Fruit fly (Drosophila melanogaster) whole organism, embryonic: Measurements from ENCODE around the gene Vha100-2.
A peak's percentile ranks its signal among the peaks of the same experiment; 100 is the strongest.

Source experiments
- Atf-2 ChIP-seq: fragments of 200-800 bp; sonication (Bioruptor generic); optimal IDR thresholded peaks from 2 replicates; lab custom pipeline; 2016; ENCODE audit warnings: missing biosample characterization, missing genetic modification characterization
- CG10147 ChIP-seq: fragments of 200-800 bp; sonication (Bioruptor generic); optimal IDR thresholded peaks from 2 replicates; lab custom pipeline; 2019; ENCODE audit warnings: missing biosample characterization, mild to moderate bottlenecking, missing genetic modification characterization, moderate library complexity
- CG10321 ChIP-seq: fragments of 200-800 bp; sonication (Bioruptor generic); IDR thresholded peaks from 2 replicates; pipeline ENCODE4 v1.3.6; 2022; ENCODE audit warnings: missing biosample characterization, missing genetic modification characterization
- CG11093 ChIP-seq: fragments of 200-800 bp; sonication (Bioruptor generic); IDR thresholded peaks from 3 replicates; pipeline ENCODE4 v1.3.6; 2022; ENCODE audit warnings: missing biosample characterization, missing genetic modification characterization
- CG12104 ChIP-seq: fragments of 200-800 bp; sonication (Bioruptor generic); optimal IDR thresholded peaks from 3 replicates; lab custom pipeline; 2016; ENCODE audit warnings: missing biosample characterization, missing genetic modification characterization
- CG14441 ChIP-seq: fragments of 200-800 bp; sonication (Bioruptor generic); IDR thresholded peaks from 2 replicates; pipeline ENCODE4 v1.3.6; 2022; ENCODE audit warnings: missing biosample characterization, missing genetic modification characterization
- CG15269 ChIP-seq: fragments of 200-800 bp; sonication (Bioruptor generic); optimal IDR thresholded peaks from 2 replicates; lab custom pipeline; 2018; ENCODE audit warnings: missing biosample characterization, mild to moderate bottlenecking, missing genetic modification characterization, moderate library complexity
- CG1529 ChIP-seq: fragments of 200-800 bp; sonication (Bioruptor generic); optimal IDR thresholded peaks from 3 replicates; lab custom pipeline; 2018; ENCODE audit warnings: missing biosample characterization, missing genetic modification characterization
- CG17359 ChIP-seq: fragments of 200-800 bp; sonication (Bioruptor generic); optimal IDR thresholded peaks from 3 replicates; lab custom pipeline; 2018; ENCODE audit warnings: missing biosample characterization, mild to moderate bottlenecking, missing genetic modification characterization, moderate library complexity
- CG18599 ChIP-seq: fragments of 200-800 bp; sonication (Bioruptor generic); optimal IDR thresholded peaks from 3 replicates; lab custom pipeline; 2017; ENCODE audit warnings: missing biosample characterization, missing genetic modification characterization, mild to moderate bottlenecking, moderate library complexity, missing genetic modification reagents
- CG2116 ChIP-seq: fragments of 200-800 bp; sonication (Bioruptor generic); optimal IDR thresholded peaks from 3 replicates; lab custom pipeline; 2018; ENCODE audit warnings: missing biosample characterization, mild to moderate bottlenecking, missing genetic modification characterization
- CG2678 ChIP-seq: fragments of 200-800 bp; sonication (Bioruptor generic); optimal IDR thresholded peaks from 3 replicates; lab custom pipeline; 2019; ENCODE audit warnings: missing biosample characterization, mild to moderate bottlenecking, missing genetic modification characterization, moderate library complexity
- CG32532 ChIP-seq: fragments of 200-800 bp; sonication (Bioruptor generic); IDR thresholded peaks from 2 replicates; pipeline ENCODE4 v1.3.6; 2022; ENCODE audit warnings: missing biosample characterization, missing genetic modification characterization
- CG3281 ChIP-seq: fragments of 200-800 bp; sonication (Bioruptor generic); optimal IDR thresholded peaks from 3 replicates; lab custom pipeline; 2017; ENCODE audit warnings: missing biosample characterization, mild to moderate bottlenecking, missing genetic modification characterization
- CG3847 ChIP-seq: fragments of 200-800 bp; sonication (Bioruptor generic); IDR thresholded peaks from 2 replicates; pipeline ENCODE4 v1.3.6; 2022; ENCODE audit warnings: missing biosample characterization, missing genetic modification characterization
- CG3995 ChIP-seq: fragments of 200-800 bp; sonication (Bioruptor generic); optimal IDR thresholded peaks from 3 replicates; lab custom pipeline; 2016; ENCODE audit warnings: missing biosample characterization, missing genetic modification characterization
- CG42726 ChIP-seq: fragments of 200-800 bp; sonication (Bioruptor generic); IDR thresholded peaks from 2 replicates; pipeline ENCODE4 v1.3.6; 2022; ENCODE audit warnings: missing biosample characterization, missing genetic modification characterization; ENCODE audit not compliant: partially characterized antibody
- CG5180 ChIP-seq: fragments of 200-800 bp; sonication (Bioruptor generic); optimal IDR thresholded peaks from 3 replicates; lab custom pipeline; 2017; ENCODE audit warnings: missing biosample characterization, missing genetic modification characterization, mild to moderate bottlenecking, moderate library complexity, missing genetic modification reagents
- CG5245 ChIP-seq: fragments of 200-800 bp; sonication (Bioruptor generic); optimal IDR thresholded peaks from 3 replicates; lab custom pipeline; 2016; ENCODE audit warnings: missing biosample characterization, missing genetic modification characterization
- CG7963 ChIP-seq: fragments of 200-800 bp; sonication (Bioruptor generic); IDR thresholded peaks from 3 replicates; pipeline ENCODE4 v1.3.6; 2022; ENCODE audit warnings: missing biosample characterization, missing genetic modification characterization; ENCODE audit not compliant: partially characterized antibody
- CTCF ChIP-seq: fragments of 200-800 bp; sonication (Bioruptor generic); optimal IDR thresholded peaks from 2 replicates; lab custom pipeline; 2017; ENCODE audit warnings: missing biosample characterization, mild to moderate bottlenecking, missing genetic modification characterization, moderate library complexity
- CkIIα-i1 ChIP-seq: fragments of 200-800 bp; sonication (Bioruptor generic); IDR thresholded peaks from 2 replicates; pipeline ENCODE4 v1.3.6; 2022; ENCODE audit warnings: missing biosample characterization, missing genetic modification characterization
- Dbx ChIP-seq: fragments of 200-800 bp; sonication (Bioruptor generic); IDR thresholded peaks from 3 replicates; pipeline ENCODE4 v1.3.6; 2022; ENCODE audit warnings: missing biosample characterization, missing genetic modification characterization
- Doc3 ChIP-seq: fragments of 200-800 bp; sonication (Bioruptor generic); IDR thresholded peaks from 3 replicates; pipeline ENCODE4 v1.3.6; 2022; ENCODE audit warnings: missing biosample characterization, missing genetic modification characterization; ENCODE audit not compliant: partially characterized antibody
- Eip74EF ChIP-seq, 2 experiments: fragments of 200-800 bp in 1 of 2; fragments of >200 bp in 1 of 2; sonication (Bioruptor generic) in 1 of 2; optimal IDR thresholded peaks; 2 replicates each; lab custom pipeline; 2017 to 2019; ENCODE audit warnings: missing biosample characterization in 2 of 2, missing genetic modification characterization in 2 of 2, mild to moderate bottlenecking in 1 of 2, moderate library complexity in 1 of 2
- HLH4C ChIP-seq: fragments of 200-800 bp; sonication (Bioruptor generic); IDR thresholded peaks from 3 replicates; pipeline ENCODE4 v1.3.6; 2022; ENCODE audit warnings: missing biosample characterization, missing genetic modification characterization; ENCODE audit not compliant: partially characterized antibody
- Ravus ChIP-seq: fragments of 200-800 bp; sonication (Bioruptor generic); IDR thresholded peaks from 2 replicates; pipeline ENCODE4 v1.3.6; 2022; ENCODE audit warnings: missing biosample characterization, missing genetic modification characterization
- Sin3A ChIP-seq: fragments of >200 bp; optimal IDR thresholded peaks from 2 replicates; lab custom pipeline; 2018
- ato ChIP-seq: fragments of 200-800 bp; sonication (Bioruptor generic); IDR thresholded peaks from 2 replicates; pipeline ENCODE4 v1.3.6; 2022; ENCODE audit warnings: missing biosample characterization, missing genetic modification characterization; ENCODE audit not compliant: partially characterized antibody
- bcd ChIP-seq: fragments of 200-800 bp; sonication (Bioruptor generic); optimal IDR thresholded peaks from 2 replicates; lab custom pipeline; 2017; ENCODE audit warnings: missing biosample characterization, mild to moderate bottlenecking, missing genetic modification characterization
- br ChIP-seq: fragments of >200 bp; optimal IDR thresholded peaks from 2 replicates; lab custom pipeline; 2017
- cas ChIP-seq: fragments of 200-800 bp; sonication (Bioruptor generic); IDR thresholded peaks from 2 replicates; pipeline ENCODE4 v1.3.6; 2022; ENCODE audit warnings: missing biosample characterization, missing genetic modification characterization
- croc ChIP-seq: fragments of 200-800 bp; sonication (Bioruptor generic); conservative IDR thresholded peaks from 3 replicates; pipeline ENCODE4 v1.3.6; 2022; ENCODE audit warnings: missing biosample characterization, missing genetic modification characterization
- dan ChIP-seq: fragments of 200-800 bp; sonication (Bioruptor generic); IDR thresholded peaks from 2 replicates; pipeline ENCODE4 v1.3.6; 2022; ENCODE audit warnings: missing biosample characterization, missing genetic modification characterization
- dati ChIP-seq: fragments of 200-800 bp; sonication (Bioruptor generic); IDR thresholded peaks from 2 replicates; pipeline ENCODE4 v1.3.6; 2022; ENCODE audit warnings: missing biosample characterization, missing genetic modification characterization
- dmrt11E ChIP-seq: fragments of 200-800 bp; sonication (Bioruptor generic); optimal IDR thresholded peaks from 3 replicates; lab custom pipeline; 2018; ENCODE audit warnings: missing biosample characterization, mild to moderate bottlenecking, missing genetic modification characterization, moderate library complexity
- dysf ChIP-seq: fragments of 200-800 bp; sonication (Bioruptor generic); IDR thresholded peaks from 3 replicates; pipeline ENCODE4 v1.3.6; 2022; ENCODE audit warnings: missing biosample characterization, missing genetic modification characterization
- ems ChIP-seq: fragments of 200-800 bp; sonication (Bioruptor generic); optimal IDR thresholded peaks from 3 replicates; lab custom pipeline; 2016; ENCODE audit warnings: missing biosample characterization, missing genetic modification characterization
- esg ChIP-seq: fragments of 200-800 bp; sonication (Bioruptor generic); conservative IDR thresholded peaks from 2 replicates; pipeline ENCODE4 v1.3.6; 2022; ENCODE audit warnings: missing biosample characterization, missing genetic modification characterization
- grn ChIP-seq: fragments of 200-800 bp; sonication (Bioruptor generic); optimal IDR thresholded peaks from 3 replicates; lab custom pipeline; 2017; ENCODE audit warnings: missing biosample characterization, missing genetic modification characterization
- gsb-n ChIP-seq: fragments of 200-800 bp; sonication (Bioruptor generic); optimal IDR thresholded peaks from 3 replicates; lab custom pipeline; 2018; ENCODE audit warnings: missing biosample characterization, mild to moderate bottlenecking, missing genetic modification characterization
- hbn ChIP-seq: fragments of 200-800 bp; sonication (Bioruptor generic); IDR thresholded peaks from 2 replicates; pipeline ENCODE4 v1.3.6; 2022; ENCODE audit warnings: missing biosample characterization, missing genetic modification characterization; ENCODE audit not compliant: partially characterized antibody
- onecut ChIP-seq: fragments of 200-800 bp; sonication (Bioruptor generic); IDR thresholded peaks from 2 replicates; pipeline ENCODE4 v1.3.6; 2022; ENCODE audit warnings: missing biosample characterization, missing genetic modification characterization
- otp ChIP-seq: fragments of 200-800 bp; sonication (Bioruptor generic); IDR thresholded peaks from 3 replicates; pipeline ENCODE4, ENCODE4 v1.3.6; 2022; ENCODE audit warnings: missing biosample characterization, missing genetic modification characterization
- pb ChIP-seq: fragments of 200-800 bp; sonication (Bioruptor generic); optimal IDR thresholded peaks from 3 replicates; lab custom pipeline; 2016; ENCODE audit warnings: missing biosample characterization, missing genetic modification characterization
- psq ChIP-seq: fragments of 200-800 bp; sonication (Bioruptor generic); optimal IDR thresholded peaks from 2 replicates; lab custom pipeline; 2017; ENCODE audit warnings: missing biosample characterization, missing genetic modification characterization
- repo ChIP-seq: fragments of 200-800 bp; sonication (Bioruptor generic); optimal IDR thresholded peaks from 2 replicates; lab custom pipeline; 2016; ENCODE audit warnings: missing biosample characterization, missing genetic modification characterization
- ro ChIP-seq: fragments of 200-800 bp; sonication (Bioruptor generic); IDR thresholded peaks from 2 replicates; pipeline ENCODE4 v1.3.6; 2022; ENCODE audit warnings: missing biosample characterization, missing genetic modification characterization
- schlank ChIP-seq: fragments of 200-800 bp; sonication (Bioruptor generic); optimal IDR thresholded peaks from 2 replicates; lab custom pipeline; 2018; ENCODE audit warnings: missing biosample characterization, mild to moderate bottlenecking, missing genetic modification characterization
- sim ChIP-seq: fragments of 200-800 bp; sonication (Bioruptor generic); IDR thresholded peaks from 2 replicates; pipeline ENCODE4 v1.3.6; 2022; ENCODE audit warnings: missing biosample characterization, missing genetic modification characterization
- sisA ChIP-seq: fragments of 200-800 bp; sonication (Bioruptor generic); IDR thresholded peaks from 2 replicates; pipeline ENCODE4 v1.3.6; 2022; ENCODE audit warnings: missing biosample characterization, missing genetic modification characterization
- trem ChIP-seq: fragments of 200-800 bp; optimal IDR thresholded peaks from 3 replicates; lab custom pipeline; 2019; ENCODE audit warnings: missing biosample characterization, mild to moderate bottlenecking, missing genetic modification characterization, moderate library complexity
- ttk ChIP-seq: fragments of 200-800 bp; sonication (Bioruptor generic); IDR thresholded peaks from 2 replicates; pipeline ENCODE4 v2.1.2; 2022; ENCODE audit warnings: missing biosample characterization, missing genetic modification characterization
- zfh2 ChIP-seq: fragments of 200-800 bp; sonication (Bioruptor generic); optimal IDR thresholded peaks from 2 replicates; lab custom pipeline; 2016; ENCODE audit warnings: missing biosample characterization, missing genetic modification characterization

The Vha100-2 gene

DNA sequence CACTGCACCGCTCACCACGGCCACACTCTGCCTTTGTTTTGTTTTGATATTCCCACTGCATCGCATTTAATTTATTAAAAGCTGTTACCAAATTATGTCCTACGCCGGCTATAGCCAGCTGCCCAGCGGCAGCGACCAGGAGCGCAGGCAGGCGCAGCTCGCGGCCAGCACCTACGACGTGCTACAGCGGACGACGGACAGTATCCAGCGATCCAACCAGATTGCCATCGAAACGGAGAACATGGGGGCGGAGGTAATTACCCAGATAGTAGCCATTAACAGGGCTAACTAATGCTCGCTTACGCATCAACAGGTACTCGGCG is 690 bp upstream of the Vha100-2 start (continued):
- no peak for TF ChIP-seq CG14441 (GFP tag; lab: Robert Waterston, UW)
- TF ChIP-seq trem (tag; lab: Kevin White, UChicago) = no peak
- 0 out of 3 replicates have a peak, but pooled peaks have one; percentile 48 for TF ChIP-seq CG7963
- TF ChIP-seq onecut (GFP tag; lab: Robert Waterston, UW) = no peak
- TF ChIP-seq CkIIα-i1 = no peak
- TF ChIP-seq HLH4C (GFP tag; lab: Robert Waterston, UW) = no peak
- TF ChIP-seq CG15269 (tag; lab: Kevin White, UChicago) = no peak
- no peak for TF ChIP-seq dan
- peak; percentile 3; the same call in 1 of the 2 replicates for TF ChIP-seq ato (GFP tag; lab: Robert Waterston, UW)
- TF ChIP-seq ttk = no peak
- no peak for TF ChIP-seq CG11093 (GFP tag; lab: Robert Waterston, UW)
- no peak for TF ChIP-seq Dbx (GFP tag; lab: Robert Waterston, UW)
- TF ChIP-seq CG3847 = 0 out of 2 replicates have a peak, but pooled peaks have one; percentile 85
- no peak for TF ChIP-seq hbn (GFP tag; lab: Robert Waterston, UW)
- no peak for TF ChIP-seq ems (GFP tag; lab: Kevin White, UChicago)
- TF ChIP-seq otp (GFP tag; lab: Robert Waterston, UW) = no peak
- no peak for TF ChIP-seq repo
- no peak for TF ChIP-seq sisA (GFP tag; lab: Robert Waterston, UW)
- TF ChIP-seq dysf = no peak
- TF ChIP-seq CG17359 (tag; lab: Kevin White, UChicago) = no peak
- TF ChIP-seq br = no peak
- TF ChIP-seq zfh2 = no peak
- TF ChIP-seq Atf-2 (GFP tag; lab: Kevin White, UChicago) = no peak
- no peak for TF ChIP-seq dati
- TF ChIP-seq CG3995 (GFP tag; lab: Kevin White, UChicago) = no peak
- TF ChIP-seq Ravus = no peak
- no peak for TF ChIP-seq dmrt11E (tag; lab: Kevin White, UChicago)
- no peak for TF ChIP-seq schlank (tag; lab: Kevin White, UChicago)
- TF ChIP-seq CG10147 (GFP tag; lab: Kevin White, UChicago) = no peak
- TF ChIP-seq Doc3 (GFP tag; lab: Robert Waterston, UW) = no peak
- no peak for TF ChIP-seq CG2116 (GFP tag; lab: Kevin White, UChicago)
- no peak for TF ChIP-seq gsb-n
- TF ChIP-seq CG32532 (GFP tag; lab: Robert Waterston, UW) = no peak
- no peak for TF ChIP-seq CG12104 (GFP tag; lab: Kevin White, UChicago)
- TF ChIP-seq pb (GFP tag; lab: Kevin White, UChicago) = no peak
- no peak for TF ChIP-seq ro (GFP tag; lab: Robert Waterston, UW)
- no peak for TF ChIP-seq croc
- TF ChIP-seq grn (GFP tag; lab: Kevin White, UChicago) = no peak
- TF ChIP-seq Eip74EF (GFP tag; optimal IDR thresholded peaks at IDR 0.05; lab: Kevin White, UChicago) = no peak
- TF ChIP-seq Sin3A (lab: Kevin White, UChicago) = no peak
- no peak for TF ChIP-seq CG10321 (GFP tag; lab: Robert Waterston, UW)
- TF ChIP-seq CG42726 (GFP tag; lab: Robert Waterston, UW) = no peak
- no peak for TF ChIP-seq esg
- no peak for TF ChIP-seq CG18599 (GFP tag; lab: Kevin White, UChicago)
- no peak for TF ChIP-seq CG2678 (tag; lab: Kevin White, UChicago)
- TF ChIP-seq CG5180 (GFP tag; lab: Kevin White, UChicago) = no peak
- no peak for TF ChIP-seq CTCF (GFP tag; lab: Kevin White, UChicago)
- no peak for TF ChIP-seq cas (GFP tag; lab: Robert Waterston, UW)
- no peak for TF ChIP-seq psq (GFP tag; lab: Kevin White, UChicago)
- TF ChIP-seq CG3281 (GFP tag; lab: Kevin White, UChicago) = no peak
- no peak for TF ChIP-seq sim
- no peak for TF ChIP-seq CG5245
- TF ChIP-seq bcd (GFP tag; lab: Kevin White, UChicago) = no peak
- TF ChIP-seq CG1529 (GFP tag; lab: Kevin White, UChicago) = no peak
